Worm (Caenorhabditis elegans): ENCODE measurements around the gene ttbk-6.

ttbk-6 gene

ce11 chrIII:5083304-5083703 lies 8.8 kb downstream of the ttbk-6 start (continued):
- TF ChIP-seq nhr-77 (tag; optimal IDR thresholded peaks at IDR 0.05) (no peak), fkh-10 (GFP tag; optimal IDR thresholded peaks at IDR 0.05) (no peak), lim-7 (GFP tag; IDR thresholded peaks at IDR 0.05) (no peak), dmd-6 (GFP tag; IDR thresholded peaks at IDR 0.05) (no peak), dmd-9 (GFP tag; IDR thresholded peaks at IDR 0.05) (no peak), D1046.2 (GFP tag; IDR thresholded peaks at IDR 0.05) (no peak), saeg-2 (GFP tag; IDR thresholded peaks at IDR 0.05) (no peak), hmg-1.1 (GFP tag; IDR thresholded peaks at IDR 0.05) (0 out of 2 replicates have a peak, but pooled peaks have one; percentile 27), mes-2 (tag; optimal IDR thresholded peaks at IDR 0.05; ENCODE audit: poor library complexity, severe bottlenecking) (peak; percentile 17), attf-4 (tag; optimal IDR thresholded peaks at IDR 0.05) (no peak), Y105C5A.15 (GFP tag; IDR thresholded peaks at IDR 0.05) (no peak), F37D6.2 (tag; optimal IDR thresholded peaks at IDR 0.05) (no peak), egl-27 (tag; optimal IDR thresholded peaks at IDR 0.05) (no peak), fos-1 (tag; optimal IDR thresholded peaks at IDR 0.05) (no peak), nhr-25 (tag; optimal IDR thresholded peaks at IDR 0.05; ENCODE audit: borderline replicate concordance, insufficient read depth) (no peak), nhr-111 (GFP tag; optimal IDR thresholded peaks at IDR 0.05) (no peak), lin-29 (GFP tag; IDR thresholded peaks at IDR 0.05) (no peak), ZK546.5 (tag; optimal IDR thresholded peaks at IDR 0.05) (no peak), unc-39 (tag; optimal IDR thresholded peaks at IDR 0.05) (no peak), cey-2 (tag; optimal IDR thresholded peaks at IDR 0.05; ENCODE audit: borderline replicate concordance, insufficient read depth) (no peak), tra-1 (GFP tag; IDR thresholded peaks at IDR 0.05) (no peak), egl-43 (GFP tag; IDR thresholded peaks at IDR 0.05) (no peak), ztf-11 (tag; optimal IDR thresholded peaks at IDR 0.05) (no peak), Y5F2A.4 (GFP tag; optimal IDR thresholded peaks at IDR 0.05) (no peak), rbr-2 (tag; optimal IDR thresholded peaks at IDR 0.05) (no peak), spr-3 (GFP tag; optimal IDR thresholded peaks at IDR 0.05) (no peak), zip-11 (GFP tag; IDR thresholded peaks at IDR 0.05) (no peak), set-16 (GFP tag; IDR thresholded peaks at IDR 0.05) (no peak), ztf-7 (tag; optimal IDR thresholded peaks at IDR 0.05) (no peak), madf-9 (GFP tag; conservative IDR thresholded peaks at IDR 0.05) (no peak), pha-4 (GFP tag; IDR thresholded peaks at IDR 0.05) (0 out of 2 replicates have a peak, but pooled peaks have one; percentile 30), pha-4 (tag; optimal IDR thresholded peaks at IDR 0.05) (no peak), aha-1 (tag) (peak; percentile 59), hlh-30 (tag; optimal IDR thresholded peaks at IDR 0.05; ENCODE audit: insufficient read depth) (no peak), T26A8.4 (GFP tag; IDR thresholded peaks at IDR 0.05) (0 out of 2 replicates have a peak, but pooled peaks have one; percentile 21), mxl-3 (GFP tag; optimal IDR thresholded peaks at IDR 0.05) (no peak)

- no peak for TF ChIP-seq hmg-1.1 (GFP tag; IDR thresholded peaks at IDR 0.05)
- no peak for TF ChIP-seq ztf-11 (tag; optimal IDR thresholded peaks at IDR 0.05)
- no peak for TF ChIP-seq D1046.2 (GFP tag; IDR thresholded peaks at IDR 0.05)
- no peak for TF ChIP-seq ces-1 (GFP tag; optimal IDR thresholded peaks at IDR 0.05)
- no peak for TF ChIP-seq unc-62 (GFP tag; optimal IDR thresholded peaks at IDR 0.05 in 1 of 2)
- TF ChIP-seq unc-62 (tag; optimal IDR thresholded peaks at IDR 0.05) = no peak
- TF ChIP-seq php-3 (GFP tag; IDR thresholded peaks at IDR 0.05) = no peak
- TF ChIP-seq mdt-29 (GFP tag; IDR thresholded peaks at IDR 0.05) = no peak
- TF ChIP-seq lim-7 (GFP tag; IDR thresholded peaks at IDR 0.05) = no peak
- TF ChIP-seq mxl-3 (GFP tag; optimal IDR thresholded peaks at IDR 0.05) = no peak
- no peak for TF ChIP-seq skn-1 (tag; optimal IDR thresholded peaks at IDR 0.05)
- TF ChIP-seq mep-1 (tag; optimal IDR thresholded peaks at IDR 0.05) = no peak
- TF ChIP-seq snpc-1.2 (GFP tag; IDR thresholded peaks at IDR 0.05) = no peak
- no peak for TF ChIP-seq unc-39 (tag; optimal IDR thresholded peaks at IDR 0.05)
- no peak for TF ChIP-seq ceh-82 (tag; optimal IDR thresholded peaks at IDR 0.05)
- TF ChIP-seq daf-16 (GFP tag; optimal IDR thresholded peaks at IDR 0.05) = no peak
- no peak for TF ChIP-seq daf-16 (tag; optimal IDR thresholded peaks at IDR 0.05)
- TF ChIP-seq nhr-10 (tag; optimal IDR thresholded peaks at IDR 0.05) = no peak
- TF ChIP-seq pqm-1 (tag; optimal IDR thresholded peaks at IDR 0.05) = no peak
- no peak for TF ChIP-seq nhr-25 (tag; optimal IDR thresholded peaks at IDR 0.05; ENCODE audit: borderline replicate concordance, insufficient read depth)
Measured at ce11 chrIII:5085529-5085928, 11.0 kb downstream of the ttbk-6 start, which contains the start of gene cah-1. Gene cah-1 (minus strand): TSS chrIII:5085629.
